Worm (Caenorhabditis elegans): Measurements from ENCODE around the gene str-30.

str-30 gene

ce11 chrV:3774653-3775052 lies 49.8 kb downstream of the str-30 start:
- TF ChIP-seq hlh-4 (tag; optimal IDR thresholded peaks at IDR 0.05) (no peak), elt-2 (tag; optimal IDR thresholded peaks at IDR 0.05) (peak; percentile 14)

- TF ChIP-seq mef-2 (tag; optimal IDR thresholded peaks at IDR 0.05) (no peak), lin-15B (tag; optimal IDR thresholded peaks at IDR 0.05) (no peak), irx-1 (tag; optimal IDR thresholded peaks at IDR 0.05) (no peak), unc-98 (GFP tag; IDR thresholded peaks at IDR 0.05) (no peak), nhr-19 (GFP tag; conservative IDR thresholded peaks at IDR 0.05) (no peak), vab-15 (tag; optimal IDR thresholded peaks at IDR 0.05) (no peak), mab-9 (GFP tag; IDR thresholded peaks at IDR 0.05) (no peak), nhr-90 (tag; optimal IDR thresholded peaks at IDR 0.05; ENCODE audit: poor library complexity) (no peak), snpc-4 (tag; optimal IDR thresholded peaks at IDR 0.05) (no peak), ztf-11 (tag; optimal IDR thresholded peaks at IDR 0.05) (no peak), mep-1 (tag; optimal IDR thresholded peaks at IDR 0.05) (no peak), egl-13 (tag; optimal IDR thresholded peaks at IDR 0.05) (no peak)
Measured at ce11 chrV:3776086-3776589, 51.3 kb downstream of the str-30 start, which contains the start of gene cysl-3. TSS of gene cysl-3 (minus strand) at chrV:3776136.
